Worm (Caenorhabditis elegans) whole organism, mixed stage, embryonic: ENCODE data around the gene ced-8.

Experiments used
- M03D4.4 ChIP-seq: sonication (generic microtip); optimal IDR thresholded peaks from 2 replicates; lab custom pipeline; 2017; ENCODE audit warnings: mild to moderate bottlenecking, missing genetic modification characterization, missing compliant biosample characterization
- bed-3 ChIP-seq: fragments of 200-800 bp; sonication (Bioruptor generic); optimal IDR thresholded peaks from 3 replicates; lab custom pipeline; 2018; ENCODE audit warnings: mild to moderate bottlenecking, missing genetic modification characterization, moderate library complexity, missing compliant biosample characterization
- blmp-1 ChIP-seq: fragments of 150-350 bp; optimal IDR thresholded peaks from 2 replicates; lab custom pipeline; 2014; ENCODE audit warnings: missing biosample characterization, missing genetic modification characterization
- ceh-39 ChIP-seq: fragments of 150-350 bp; optimal IDR thresholded peaks from 2 replicates; lab custom pipeline; 2014; ENCODE audit warnings: missing biosample characterization, missing genetic modification characterization
- ceh-43 ChIP-seq: fragments of 200-800 bp; sonication (Bioruptor generic); optimal IDR thresholded peaks from 2 replicates; lab custom pipeline; 2018; ENCODE audit warnings: mild to moderate bottlenecking, missing genetic modification characterization, moderate library complexity, missing compliant biosample characterization
- ceh-83 ChIP-seq: fragments of 200-800 bp; sonication (Bioruptor generic); optimal IDR thresholded peaks from 2 replicates; lab custom pipeline; 2018; ENCODE audit warnings: mild to moderate bottlenecking, missing genetic modification characterization, missing compliant biosample characterization
- ces-1 ChIP-seq: fragments of 150-350 bp; optimal IDR thresholded peaks from 2 replicates; lab custom pipeline; 2014; ENCODE audit warnings: missing biosample characterization, missing genetic modification reagents, missing genetic modification characterization
- cnd-1 ChIP-seq: fragments of 200-800 bp; sonication (Bioruptor generic); optimal IDR thresholded peaks from 2 replicates; lab custom pipeline; 2018; ENCODE audit warnings: mild to moderate bottlenecking, missing genetic modification characterization, missing compliant biosample characterization
- drap-1 ChIP-seq: fragments of 200-800 bp; sonication (Bioruptor generic); optimal IDR thresholded peaks from 3 replicates; lab custom pipeline; 2018; ENCODE audit warnings: mild to moderate bottlenecking, missing genetic modification characterization, missing compliant biosample characterization
- elt-1 ChIP-seq: sonication (generic microtip); optimal IDR thresholded peaks from 2 replicates; lab custom pipeline; 2017; ENCODE audit warnings: missing genetic modification characterization, mild to moderate bottlenecking, missing compliant biosample characterization, antibody characterized with exemption, moderate library complexity, borderline replicate concordance; ENCODE audit not compliant: insufficient read depth
- elt-3 ChIP-seq: fragments of 150-350 bp; optimal IDR thresholded peaks from 2 replicates; lab custom pipeline; 2014; ENCODE audit warnings: missing biosample characterization, missing genetic modification characterization
- flh-1 ChIP-seq: fragments of 200-800 bp; sonication (Bioruptor generic); optimal IDR thresholded peaks from 2 replicates; lab custom pipeline; 2018; ENCODE audit warnings: mild to moderate bottlenecking, missing genetic modification characterization, moderate library complexity, missing compliant biosample characterization
- hlh-1 ChIP-seq: fragments of 150-350 bp; optimal IDR thresholded peaks from 2 replicates; lab custom pipeline; 2014; ENCODE audit warnings: missing biosample characterization, missing genetic modification reagents, missing genetic modification characterization
- lin-13 ChIP-seq: fragments of 150-350 bp; optimal IDR thresholded peaks from 2 replicates; lab custom pipeline; 2014; ENCODE audit warnings: missing biosample characterization, missing genetic modification characterization
- lin-32 ChIP-seq: fragments of 200-800 bp; sonication (Bioruptor generic); optimal IDR thresholded peaks from 2 replicates; lab custom pipeline; 2018; ENCODE audit warnings: mild to moderate bottlenecking, missing genetic modification characterization, missing compliant biosample characterization
- mab-5 ChIP-seq: fragments of 150-350 bp; optimal IDR thresholded peaks from 2 replicates; lab custom pipeline; 2014; ENCODE audit warnings: missing biosample characterization, missing genetic modification characterization
- mep-1 ChIP-seq: fragments of 150-350 bp; optimal IDR thresholded peaks from 2 replicates; lab custom pipeline; 2017; ENCODE audit warnings: missing biosample characterization, missing genetic modification reagents, missing genetic modification characterization, inconsistent platforms
- nhr-12 ChIP-seq: fragments of 150-350 bp; optimal IDR thresholded peaks from 2 replicates; lab custom pipeline; 2014; ENCODE audit warnings: missing biosample characterization, missing genetic modification characterization
- nhr-2 ChIP-seq: fragments of 150-350 bp; optimal IDR thresholded peaks from 2 replicates; lab custom pipeline; 2014; ENCODE audit warnings: missing biosample characterization, missing genetic modification characterization
- nhr-237 ChIP-seq: fragments of 150-350 bp; optimal IDR thresholded peaks from 2 replicates; lab custom pipeline; 2014; ENCODE audit warnings: missing biosample characterization, missing genetic modification characterization
- nhr-28 ChIP-seq: fragments of 150-350 bp; optimal IDR thresholded peaks from 2 replicates; lab custom pipeline; 2014; ENCODE audit warnings: missing biosample characterization, missing genetic modification characterization
- pha-4 ChIP-seq: fragments of 150-350 bp; optimal IDR thresholded peaks from 2 replicates; lab custom pipeline; 2018; ENCODE audit warnings: missing biosample characterization, missing genetic modification reagents, missing genetic modification characterization
- sem-2 ChIP-seq: fragments of 200-800 bp; sonication (Bioruptor generic); optimal IDR thresholded peaks from 2 replicates; lab custom pipeline; 2018; ENCODE audit warnings: mild to moderate bottlenecking, missing genetic modification characterization, missing compliant biosample characterization
- sptf-1 ChIP-seq: sonication (generic microtip); optimal IDR thresholded peaks from 2 replicates; lab custom pipeline; 2017; ENCODE audit warnings: mild to moderate bottlenecking, missing genetic modification characterization, moderate library complexity, missing compliant biosample characterization
- tbx-8 ChIP-seq: fragments of 200-800 bp; sonication (Bioruptor generic); optimal IDR thresholded peaks from 2 replicates; lab custom pipeline; 2018; ENCODE audit warnings: mild to moderate bottlenecking, missing genetic modification characterization, moderate library complexity, missing compliant biosample characterization
- unc-120 ChIP-seq: sonication (generic microtip); optimal IDR thresholded peaks from 2 replicates; lab custom pipeline; 2017; ENCODE audit warnings: missing genetic modification characterization, missing compliant biosample characterization; ENCODE audit not compliant: poor library complexity, severe bottlenecking
- unc-39 ChIP-seq: fragments of 150-350 bp; optimal IDR thresholded peaks from 2 replicates; lab custom pipeline; 2014; ENCODE audit warnings: missing biosample characterization, missing genetic modification characterization
- zip-8 ChIP-seq: fragments of 150-350 bp; optimal IDR thresholded peaks from 2 replicates; lab custom pipeline; 2014; ENCODE audit warnings: missing biosample characterization, missing genetic modification characterization
- ztf-11 ChIP-seq: fragments of 150-350 bp; optimal IDR thresholded peaks from 2 replicates; lab custom pipeline; 2014; ENCODE audit warnings: missing biosample characterization, missing genetic modification characterization

ced-8 gene

DNA sequence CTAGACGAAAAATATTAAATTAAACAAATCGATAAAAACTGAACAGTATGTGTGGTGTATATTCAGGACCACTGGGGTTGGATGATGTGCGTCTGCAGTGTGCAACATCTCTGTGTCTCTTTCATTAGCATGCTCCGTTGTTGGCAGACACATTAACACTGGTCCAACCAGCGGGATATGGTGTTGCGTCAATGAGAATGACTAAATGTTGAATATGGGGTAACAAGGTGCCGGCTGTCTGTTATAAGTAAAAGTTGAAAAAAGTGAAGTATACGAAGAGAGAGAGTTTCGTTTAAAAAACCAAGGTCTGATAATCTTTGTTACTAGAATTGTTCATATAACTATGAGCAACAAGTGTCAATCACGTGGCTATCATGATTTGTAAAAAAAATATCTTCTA is at the start of gene ced-8:
Gene ced-8 (minus strand): TSS at position 101 of the 400 bp plus-strand sequence.
- TF ChIP-seq unc-120 (no peak), cnd-1 (tag; lab: Kevin White, UChicago) (no peak), ces-1 (GFP tag; lab: Kevin White, UChicago) (no peak), unc-39 (tag; lab: Kevin White, UChicago) (no peak), zip-8 (tag; lab: Kevin White, UChicago) (peak; percentile 25), drap-1 (GFP tag; lab: Kevin White, UChicago) (no peak), nhr-237 (tag; lab: Kevin White, UChicago) (no peak), blmp-1 (tag; lab: Kevin White, UChicago) (no peak), nhr-12 (no peak), ceh-39 (peak; percentile 40), bed-3 (no peak), flh-1 (no peak), lin-13 (tag; lab: Kevin White, UChicago) (no peak), mab-5 (no peak), ztf-11 (tag; lab: Kevin White, UChicago) (no peak), nhr-2 (tag; lab: Kevin White, UChicago) (peak; percentile 63), sem-2 (no peak), M03D4.4 (tag; lab: Kevin White, UChicago) (no peak), elt-3 (tag; lab: Kevin White, UChicago) (no peak)
- TF ChIP-seq, all 35 proteins: peak for 3

DNA sequence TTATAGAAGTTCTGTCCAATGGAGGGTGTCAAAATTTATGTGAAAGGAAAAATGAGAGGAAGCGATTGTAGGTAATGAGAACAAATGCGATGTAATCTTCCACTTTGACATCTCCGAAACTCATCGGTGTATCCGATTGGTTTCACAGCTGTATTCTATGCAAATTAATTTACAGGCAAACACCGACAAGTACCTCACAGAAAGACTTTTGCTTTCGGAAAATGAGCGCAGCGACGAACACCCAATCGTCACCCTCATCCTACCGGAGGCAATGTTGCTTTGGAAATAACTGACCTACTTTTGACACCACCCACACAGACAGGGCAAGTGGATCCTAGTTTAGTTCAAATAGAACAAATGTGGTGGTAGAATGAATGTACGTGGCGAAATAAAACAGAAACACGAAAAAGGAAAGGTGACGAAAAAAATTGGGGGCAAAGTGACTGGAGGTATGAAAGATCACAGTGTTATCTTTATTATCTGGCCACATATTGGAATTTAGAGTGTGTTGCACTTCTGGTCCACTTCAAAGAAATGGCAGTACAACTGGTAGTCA is 47.2 kb upstream of the ced-8 start:
- TF ChIP-seq tbx-8 = no peak
- TF ChIP-seq elt-1 (tag; lab: Kevin White, UChicago) = peak; percentile 44

DNA sequence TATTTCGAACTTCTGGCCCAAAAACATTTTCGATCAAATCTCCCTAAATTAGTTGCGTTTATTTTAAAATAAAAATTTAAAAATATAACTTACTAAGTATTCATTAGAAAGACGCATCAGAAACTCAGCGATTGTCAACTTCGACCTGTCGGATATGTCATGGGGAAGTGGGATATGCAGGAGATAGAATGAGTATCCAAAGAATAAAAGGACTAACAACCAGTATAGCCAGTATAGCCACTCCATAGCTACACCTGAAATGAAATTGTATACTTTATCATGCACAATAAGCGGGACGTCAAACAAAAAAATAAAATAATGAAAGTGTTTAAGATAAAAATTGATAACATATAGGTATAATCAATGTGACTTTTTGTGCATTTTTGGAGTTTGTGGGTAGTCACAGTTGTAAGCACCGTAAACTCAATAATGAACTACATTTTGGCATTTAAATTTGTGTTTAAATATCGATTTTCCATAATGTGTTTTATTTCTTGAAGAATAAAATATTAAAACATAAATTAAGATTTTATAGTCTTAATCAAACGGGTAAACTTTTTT is 46.4 kb upstream of the ced-8 start, which contains the start of gene F16F9.4:
Gene F16F9.4 (minus strand): TSS at position 276 of the 561 bp plus-strand sequence.
- TF ChIP-seq nhr-2 (tag; lab: Kevin White, UChicago) (no peak), bed-3 (no peak), nhr-28 (tag; lab: Kevin White, UChicago) (no peak), ceh-43 (GFP tag; lab: Kevin White, UChicago) (no peak), elt-1 (tag; lab: Kevin White, UChicago) (no peak), sptf-1 (no peak), lin-32 (GFP tag; lab: Kevin White, UChicago) (no peak), ces-1 (GFP tag; lab: Kevin White, UChicago) (no peak), pha-4 (tag; lab: Kevin White, UChicago) (no peak), ztf-11 (tag; lab: Kevin White, UChicago) (no peak), unc-120 (no peak), ceh-83 (GFP tag; lab: Kevin White, UChicago) (no peak), hlh-1 (tag; lab: Kevin White, UChicago) (no peak), cnd-1 (tag; lab: Kevin White, UChicago) (no peak), ceh-39 (no peak), zip-8 (tag; lab: Kevin White, UChicago) (no peak)
- TF ChIP-seq, all 35 proteins: peak for 0

DNA sequence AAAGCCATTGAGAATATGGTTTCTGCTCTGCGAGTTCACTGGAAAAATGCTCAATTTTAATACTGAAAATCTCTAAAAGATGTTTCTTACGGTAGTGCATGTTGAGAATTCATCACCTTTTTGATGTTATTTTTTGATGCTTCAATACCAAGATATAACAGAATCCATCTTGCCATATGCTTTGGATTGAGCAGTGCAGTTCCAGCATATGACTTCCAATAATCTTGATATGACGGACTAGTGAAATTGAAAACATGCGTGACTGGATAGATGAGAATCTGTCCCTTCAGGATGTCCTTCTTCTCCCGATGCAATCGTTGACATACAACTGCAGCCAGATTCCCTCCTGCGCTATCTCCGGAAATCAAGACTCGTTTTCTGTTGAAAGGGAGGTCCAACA is 44.2 kb upstream of the ced-8 start:
- TF ChIP-seq cnd-1 (tag; lab: Kevin White, UChicago) (no peak), elt-1 (tag; lab: Kevin White, UChicago) (peak; percentile 60)

DNA sequence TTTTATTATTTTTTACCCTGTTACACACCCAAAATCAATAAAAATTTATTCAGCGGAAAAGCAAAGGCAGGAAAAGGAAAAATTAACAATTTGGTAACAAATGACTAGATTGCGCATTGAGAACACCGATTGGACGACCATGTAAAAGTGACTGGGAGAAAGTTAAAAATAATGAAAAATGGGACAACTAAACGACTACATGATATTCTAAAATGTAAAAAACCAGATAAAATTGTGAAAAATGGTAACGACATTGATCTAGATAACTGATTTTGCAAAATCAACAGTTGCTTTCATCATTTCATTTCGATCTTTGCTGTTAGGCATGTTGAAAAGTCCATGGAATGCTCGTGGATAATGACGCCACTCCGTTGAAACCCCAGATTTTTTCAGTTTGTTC is 43.1 kb upstream of the ced-8 start:
- TF ChIP-seq sem-2 (no peak), cnd-1 (tag; lab: Kevin White, UChicago) (no peak), mep-1 (tag; lab: Kevin White, UChicago) (no peak)

DNA sequence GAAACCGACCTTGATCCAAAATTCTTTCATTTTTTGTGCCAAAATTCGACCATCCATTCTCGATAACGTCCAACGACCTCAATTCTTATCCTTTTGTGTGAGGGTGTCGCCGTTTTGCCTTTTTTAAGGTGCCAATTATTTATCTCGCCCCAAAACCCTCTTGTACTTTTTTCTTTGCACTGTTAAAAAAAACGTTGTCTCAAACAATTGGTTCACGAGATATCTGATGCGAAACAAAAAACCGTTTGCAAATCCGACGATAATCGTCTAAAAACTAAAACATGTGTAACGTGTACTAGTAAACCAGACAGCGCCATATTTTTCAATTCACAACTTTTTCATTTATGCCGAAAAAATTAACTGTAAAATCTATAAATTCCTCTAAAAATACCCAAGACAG is 40.6 kb upstream of the ced-8 start, which contains the start of gene F16F9.3:
Gene F16F9.3 (plus strand): TSS at position 301 of the 400 bp plus-strand sequence.
- no peak for TF ChIP-seq elt-3 (tag; lab: Kevin White, UChicago)
- no peak for TF ChIP-seq tbx-8
- no peak for TF ChIP-seq mep-1 (tag; lab: Kevin White, UChicago)
- TF ChIP-seq flh-1 = no peak
- no peak for TF ChIP-seq nhr-12
- no peak for TF ChIP-seq lin-13 (tag; lab: Kevin White, UChicago)
- no peak for TF ChIP-seq drap-1 (GFP tag; lab: Kevin White, UChicago)
- no peak for TF ChIP-seq ceh-39
- no peak for TF ChIP-seq M03D4.4 (tag; lab: Kevin White, UChicago)
